Fruit fly (Drosophila melanogaster) whole organism, adult: ENCODE measurements around the gene Aven.
A peak's percentile ranks its signal among the peaks of the same experiment; 100 is the strongest.

Experiments used
- CG12768 ChIP-seq: fragments of 200-800 bp; sonication (Bioruptor generic); optimal IDR thresholded peaks from 2 replicates; lab custom pipeline; 2017; ENCODE audit warnings: missing biosample characterization, missing genetic modification characterization, mild to moderate bottlenecking, moderate library complexity, missing genetic modification reagents
- CG14711 ChIP-seq: fragments of 200-800 bp; sonication (Bioruptor generic); optimal IDR thresholded peaks from 2 replicates; lab custom pipeline; 2018; ENCODE audit warnings: missing biosample characterization, mild to moderate bottlenecking, missing genetic modification characterization, moderate library complexity
- CG1620 ChIP-seq: fragments of 200-800 bp; sonication (Bioruptor generic); optimal IDR thresholded peaks from 2 replicates; lab custom pipeline; 2016; ENCODE audit warnings: missing biosample characterization, missing genetic modification characterization
- CG33017 ChIP-seq: fragments of 200-800 bp; sonication (Bioruptor generic); optimal IDR thresholded peaks from 2 replicates; lab custom pipeline; 2018; ENCODE audit warnings: missing biosample characterization, mild to moderate bottlenecking, missing genetic modification characterization, moderate library complexity
- CG7045 ChIP-seq: fragments of 200-800 bp; sonication (Bioruptor generic); optimal IDR thresholded peaks from 2 replicates; lab custom pipeline; 2017; ENCODE audit warnings: missing biosample characterization, mild to moderate bottlenecking, missing genetic modification characterization
- CG7101 ChIP-seq: fragments of 200-800 bp; sonication (Bioruptor generic); optimal IDR thresholded peaks from 2 replicates; lab custom pipeline; 2018; ENCODE audit warnings: missing biosample characterization, mild to moderate bottlenecking, missing genetic modification characterization, moderate library complexity
- Clk ChIP-seq: fragments of 200-800 bp; sonication (Bioruptor generic); optimal IDR thresholded peaks from 2 replicates; lab custom pipeline; 2017; ENCODE audit warnings: missing biosample characterization, missing genetic modification characterization
- Hr96 ChIP-seq: fragments of 200-800 bp; sonication (Bioruptor generic); optimal IDR thresholded peaks from 2 replicates; lab custom pipeline; 2016; ENCODE audit warnings: missing biosample characterization, missing genetic modification characterization
- Mnt ChIP-seq: fragments of 200-800 bp; sonication (Bioruptor generic); optimal IDR thresholded peaks from 2 replicates; lab custom pipeline; 2016; ENCODE audit warnings: missing biosample characterization, mild to moderate bottlenecking, missing genetic modification characterization
- kay ChIP-seq: fragments of 200-800 bp; sonication (Bioruptor generic); peaks from one replicate; lab custom pipeline; 2016; ENCODE audit warnings: missing biosample characterization, missing genetic modification characterization, borderline replicate concordance
- ovo ChIP-seq: fragments of 200-800 bp; sonication (Bioruptor generic); optimal IDR thresholded peaks from 2 replicates; lab custom pipeline; 2016; ENCODE audit warnings: missing biosample characterization, missing genetic modification characterization
- pad ChIP-seq: fragments of 200-800 bp; sonication (Bioruptor generic); optimal IDR thresholded peaks from 3 replicates; lab custom pipeline; 2017; ENCODE audit warnings: missing biosample characterization, missing genetic modification characterization, mild to moderate bottlenecking, moderate library complexity, missing genetic modification reagents
- tj ChIP-seq: fragments of 200-800 bp; sonication (Bioruptor generic); optimal IDR thresholded peaks from 3 replicates; lab custom pipeline; 2017; ENCODE audit warnings: missing biosample characterization, mild to moderate bottlenecking, missing genetic modification characterization, moderate library complexity
- toe ChIP-seq: fragments of 200-800 bp; sonication (Bioruptor generic); optimal IDR thresholded peaks from 2 replicates; lab custom pipeline; 2016; ENCODE audit warnings: missing biosample characterization, missing genetic modification characterization

DNA sequence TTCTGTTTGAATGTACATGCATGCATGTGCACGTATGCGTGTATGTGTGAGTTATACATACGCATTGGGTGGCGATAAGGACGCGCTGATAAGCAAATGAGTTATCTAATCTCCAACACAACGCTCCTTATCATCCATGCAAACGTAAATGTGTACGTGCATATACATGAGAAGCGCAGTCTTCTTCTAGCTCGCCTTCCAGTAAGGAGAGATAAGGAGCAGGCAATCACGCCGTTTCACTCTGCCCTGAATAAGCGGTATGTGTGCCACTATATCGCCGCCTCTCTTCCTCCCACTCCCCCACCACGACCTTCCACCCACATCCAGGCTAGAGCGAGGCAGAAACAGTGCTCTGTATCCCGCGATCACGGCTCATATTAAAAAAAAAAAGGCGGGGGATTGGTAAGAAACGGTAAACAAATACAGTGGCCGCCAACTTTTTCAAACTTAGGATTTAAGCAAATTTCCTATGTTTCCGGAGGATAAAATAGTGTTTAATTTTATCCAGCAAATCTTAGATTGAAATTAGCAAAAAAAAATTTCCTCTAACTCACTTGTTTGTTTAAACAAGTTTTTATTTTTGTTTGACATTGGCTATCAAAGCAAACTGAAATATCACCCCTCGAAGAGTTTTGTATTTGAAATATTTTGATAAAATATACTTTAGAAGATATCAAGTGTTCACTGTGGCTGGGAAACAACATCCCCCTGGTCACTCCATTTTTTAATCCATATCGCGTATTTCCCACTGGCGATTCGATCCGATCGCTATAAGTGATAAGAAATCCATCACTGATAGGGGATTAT lies 48.7 kb downstream of the Aven start:
- TF ChIP-seq pad (GFP tag; lab: Kevin White, UChicago) (peak; percentile 92), Clk (no peak), Hr96 (peak; percentile 14), Mnt (GFP tag; lab: Kevin White, UChicago) (peak; percentile 68), tj (no peak), CG7101 (tag; lab: Kevin White, UChicago) (peak; percentile 42), CG12768 (GFP tag; lab: Kevin White, UChicago) (no peak), ovo (peak; percentile 6), CG1620 (GFP tag; lab: Kevin White, UChicago) (no peak), CG33017 (tag; lab: Kevin White, UChicago) (peak; percentile 21), CG7045 (GFP tag; lab: Kevin White, UChicago) (no peak), CG14711 (no peak), toe (GFP tag; lab: Kevin White, UChicago) (no peak), kay (no peak)
